Worm (Caenorhabditis elegans) whole organism, L4/young adult: Measurements from ENCODE around the gene R02F2.8.

Experiments
- W03F9.2 ChIP-seq: fragments of 150-350 bp; optimal IDR thresholded peaks from 2 replicates; lab custom pipeline; 2014; ENCODE audit warnings: missing biosample characterization, missing genetic modification characterization
- dao-5 ChIP-seq: sonication (generic microtip); optimal IDR thresholded peaks from 2 replicates; lab custom pipeline; 2016; ENCODE audit warnings: missing genotype, missing genetic modification characterization, moderate library complexity, missing compliant biosample characterization
- him-1 ChIP-seq: sonication (generic microtip); optimal IDR thresholded peaks from 2 replicates; lab custom pipeline; 2016; ENCODE audit warnings: missing genotype, missing genetic modification reagents, missing genetic modification characterization, missing compliant biosample characterization

- TF ChIP-seq W03F9.2 (tag; lab: Kevin White, UChicago) (no peak), him-1 (tag; lab: Kevin White, UChicago) (no peak), dao-5 (tag; lab: Kevin White, UChicago) (no peak)
Observed at ce11 chrIII:5508669-5509068, 13.6 kb upstream of the R02F2.8 start, which contains the start of gene D1044.7.
